Fruit fly (Drosophila melanogaster): ENCODE data around the gene RtGEF.

Gene RtGEF

dm6 chr2L:20326317-20326716 lies 23.9 kb upstream of the RtGEF start (continued):
- peak; percentile 39; the same call in 1 of the 2 replicates for TF ChIP-seq al (GFP tag; IDR thresholded peaks at IDR 0.05)
- peak; percentile 68 for TF ChIP-seq CG2199 (GFP tag; IDR thresholded peaks at IDR 0.05)
- TF ChIP-seq MESR4 (GFP tag; optimal IDR thresholded peaks at IDR 0.05): no peak
- TF ChIP-seq CG15011 (GFP tag; optimal IDR thresholded peaks at IDR 0.05): peak; percentile 36
- peak; percentile 54 for TF ChIP-seq emc (GFP tag; optimal IDR thresholded peaks at IDR 0.05)
- TF ChIP-seq lilli (GFP tag; optimal IDR thresholded peaks at IDR 0.05): peak; percentile 54
- TF ChIP-seq klu (GFP tag; IDR thresholded peaks at IDR 0.05): 0 out of 2 replicates have a peak, but pooled peaks have one; percentile 27
- no peak for TF ChIP-seq Kr (GFP tag; optimal IDR thresholded peaks at IDR 0.05)
- no peak for TF ChIP-seq ato (GFP tag; IDR thresholded peaks at IDR 0.05; ENCODE audit: partially characterized antibody)
- TF ChIP-seq cas (GFP tag; IDR thresholded peaks at IDR 0.05): no peak
- no peak for TF ChIP-seq Elba2 (GFP tag; optimal IDR thresholded peaks at IDR 0.05)
- TF ChIP-seq CG7839 (tag; optimal IDR thresholded peaks at IDR 0.05): peak; percentile 87
- peak; percentile 34 for TF ChIP-seq CG7928 (GFP tag; optimal IDR thresholded peaks at IDR 0.05)
- TF ChIP-seq CG12391 (tag; optimal IDR thresholded peaks at IDR 0.05): peak; percentile 56
- TF ChIP-seq Ptx1 (GFP tag; IDR thresholded peaks at IDR 0.05): peak; percentile 88
- TF ChIP-seq CG31365 (tag; optimal IDR thresholded peaks at IDR 0.05): peak; percentile 52
- peak; percentile 61 for TF ChIP-seq CG1603 (tag; optimal IDR thresholded peaks at IDR 0.05)
- peak in 1 of 2 experiments; percentile 23 for TF ChIP-seq Eip74EF (GFP tag; optimal IDR thresholded peaks at IDR 0.05)
- peak; percentile 33 for TF ChIP-seq NC2β (GFP tag; optimal IDR thresholded peaks at IDR 0.05)
- no peak for TF ChIP-seq grn (GFP tag; optimal IDR thresholded peaks at IDR 0.05)
- peak; percentile 76 for TF ChIP-seq Meics (GFP tag; optimal IDR thresholded peaks at IDR 0.05)
- TF ChIP-seq gsb-n (tag; optimal IDR thresholded peaks at IDR 0.05): peak; percentile 53
- TF ChIP-seq tll (GFP tag; optimal IDR thresholded peaks at IDR 0.05): no peak
- TF ChIP-seq Dip2 (GFP tag; IDR thresholded peaks at IDR 0.05): no peak
- peak; percentile 83; the same call in 2 of the 3 replicates for TF ChIP-seq gce (GFP tag; IDR thresholded peaks at IDR 0.05)
- TF ChIP-seq CG9437 (GFP tag; optimal IDR thresholded peaks at IDR 0.05): peak; percentile 8
- TF ChIP-seq H15 (GFP tag; IDR thresholded peaks at IDR 0.05): peak; percentile 89
- TF ChIP-seq chinmo (GFP tag; IDR thresholded peaks at IDR 0.05; ENCODE audit: partially characterized antibody): no peak
- TF ChIP-seq Hsf (GFP tag; optimal IDR thresholded peaks at IDR 0.05): peak; percentile 66
- peak; percentile 48 for TF ChIP-seq Chrac-16 (GFP tag; optimal IDR thresholded peaks at IDR 0.05)
- peak; percentile 35 for TF ChIP-seq Mad (GFP tag; optimal IDR thresholded peaks at IDR 0.05)
- TF ChIP-seq trem (tag; optimal IDR thresholded peaks at IDR 0.05): peak; percentile 76
- TF ChIP-seq gem (tag; optimal IDR thresholded peaks at IDR 0.05): peak; percentile 75
- peak; percentile 90 for TF ChIP-seq CG4424 (GFP tag; optimal IDR thresholded peaks at IDR 0.05)
- peak; percentile 26 for TF ChIP-seq Vsx1 (GFP tag; optimal IDR thresholded peaks at IDR 0.05)
- TF ChIP-seq hkb (optimal IDR thresholded peaks at IDR 0.05): no peak
- peak; percentile 66; the same call in 1 of the 2 replicates for TF ChIP-seq hkb (GFP tag; IDR thresholded peaks at IDR 0.05)
- peak; percentile 60 for TF ChIP-seq Atf6 (GFP tag; IDR thresholded peaks at IDR 0.05)
- TF ChIP-seq mirr (GFP tag; optimal IDR thresholded peaks at IDR 0.05): no peak
- peak in 1 of 3 experiments; percentile 58 for TF ChIP-seq lola (GFP tag; optimal IDR thresholded peaks at IDR 0.05)
- peak; percentile 76 for TF ChIP-seq Spps (tag; optimal IDR thresholded peaks at IDR 0.05)
- TF ChIP-seq trh (GFP tag; optimal IDR thresholded peaks at IDR 0.05): no peak
- TF ChIP-seq pzg (GFP tag; optimal IDR thresholded peaks at IDR 0.05): no peak
- no peak for TF ChIP-seq cad (GFP tag; optimal IDR thresholded peaks at IDR 0.05)
- peak; percentile 4 for TF ChIP-seq exex (tag; optimal IDR thresholded peaks at IDR 0.05)
- TF ChIP-seq Xbp1 (GFP tag; optimal IDR thresholded peaks at IDR 0.05): peak; percentile 50
- peak; percentile 94 for TF ChIP-seq ara (GFP tag; IDR thresholded peaks at IDR 0.05)
- no peak for TF ChIP-seq crp (GFP tag; optimal IDR thresholded peaks at IDR 0.05)
- peak; percentile 47 for TF ChIP-seq CG10565 (GFP tag; optimal IDR thresholded peaks at IDR 0.05)
- no peak for TF ChIP-seq tna (GFP tag; IDR thresholded peaks at IDR 0.05; ENCODE audit: partially characterized antibody)
